Worm (Caenorhabditis elegans): ENCODE measurements around the gene srg-39.
A peak's percentile ranks its signal among the peaks of the same experiment; 100 is the strongest.

DNA sequence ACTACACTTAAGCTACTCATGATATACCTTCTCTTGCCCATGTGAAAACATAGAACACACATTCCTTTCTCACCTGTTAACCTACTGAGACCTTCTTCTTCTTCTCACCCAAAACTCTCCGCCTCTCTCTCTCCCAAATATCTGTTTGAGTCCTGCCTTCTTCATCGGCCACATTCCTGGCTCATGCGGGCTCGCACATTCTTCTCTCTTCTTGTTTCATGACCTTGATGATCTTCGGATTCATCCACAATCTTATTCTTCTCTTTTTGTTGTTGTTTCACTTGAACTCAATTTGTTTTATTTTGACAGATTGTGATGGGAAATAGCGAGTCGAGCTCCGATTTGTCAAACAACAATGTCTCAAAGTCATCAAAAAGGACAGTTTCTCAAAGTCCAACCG, 19.7 kb upstream of the srg-39 start, which contains the start of gene T19C4.5:
- TF ChIP-seq R02D3.7 (tag; optimal IDR thresholded peaks at IDR 0.05) (no peak), unc-62 (GFP tag; optimal IDR thresholded peaks at IDR 0.05 in 1 of 2) (no peak), unc-62 (tag; optimal IDR thresholded peaks at IDR 0.05) (no peak), lin-13 (GFP tag; optimal IDR thresholded peaks at IDR 0.05) (no peak), nhr-11 (tag; optimal IDR thresholded peaks at IDR 0.05) (peak; percentile 50), zfp-3 (GFP tag; conservative IDR thresholded peaks at IDR 0.05) (no peak), F49E8.2 (tag; optimal IDR thresholded peaks at IDR 0.05; ENCODE audit: borderline replicate concordance) (no peak), nhr-6 (tag; optimal IDR thresholded peaks at IDR 0.05) (no peak), mep-1 (tag; optimal IDR thresholded peaks at IDR 0.05) (no peak), ama-1 (optimal IDR thresholded peaks at IDR 0.05) (no peak), lin-1 (GFP tag; IDR thresholded peaks at IDR 0.05) (no peak)
